Fruit fly (Drosophila melanogaster): Measurements from ENCODE around the gene CG13101.

DNA sequence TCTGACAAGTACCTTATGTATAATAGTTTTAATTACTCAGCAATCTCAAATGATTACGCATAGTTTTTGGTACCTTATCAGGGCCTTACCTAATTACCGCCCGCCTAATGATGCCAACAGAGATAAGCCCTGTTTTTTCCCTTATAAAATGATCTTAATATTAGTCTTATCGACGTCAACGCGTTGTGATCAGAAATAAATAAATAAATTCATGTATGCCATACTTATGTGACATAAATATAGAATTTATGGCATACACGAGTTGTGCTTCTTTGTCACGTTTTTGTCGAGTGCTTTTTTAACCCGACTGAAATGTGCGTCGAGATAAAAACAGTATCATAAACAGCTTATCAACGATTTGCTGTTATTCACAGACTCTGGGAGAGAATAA is 28.3 kb downstream of the CG13101 start:
- TF ChIP-seq ttk (optimal IDR thresholded peaks at IDR 0.05) (no peak), psq (optimal IDR thresholded peaks at IDR 0.05) (no peak), h (optimal IDR thresholded peaks at IDR 0.05) (no peak)

All from Kc167 (cell line).